Fruit fly (Drosophila melanogaster): Measurements from ENCODE around the gene dpr19.

Gene dpr19

DNA sequence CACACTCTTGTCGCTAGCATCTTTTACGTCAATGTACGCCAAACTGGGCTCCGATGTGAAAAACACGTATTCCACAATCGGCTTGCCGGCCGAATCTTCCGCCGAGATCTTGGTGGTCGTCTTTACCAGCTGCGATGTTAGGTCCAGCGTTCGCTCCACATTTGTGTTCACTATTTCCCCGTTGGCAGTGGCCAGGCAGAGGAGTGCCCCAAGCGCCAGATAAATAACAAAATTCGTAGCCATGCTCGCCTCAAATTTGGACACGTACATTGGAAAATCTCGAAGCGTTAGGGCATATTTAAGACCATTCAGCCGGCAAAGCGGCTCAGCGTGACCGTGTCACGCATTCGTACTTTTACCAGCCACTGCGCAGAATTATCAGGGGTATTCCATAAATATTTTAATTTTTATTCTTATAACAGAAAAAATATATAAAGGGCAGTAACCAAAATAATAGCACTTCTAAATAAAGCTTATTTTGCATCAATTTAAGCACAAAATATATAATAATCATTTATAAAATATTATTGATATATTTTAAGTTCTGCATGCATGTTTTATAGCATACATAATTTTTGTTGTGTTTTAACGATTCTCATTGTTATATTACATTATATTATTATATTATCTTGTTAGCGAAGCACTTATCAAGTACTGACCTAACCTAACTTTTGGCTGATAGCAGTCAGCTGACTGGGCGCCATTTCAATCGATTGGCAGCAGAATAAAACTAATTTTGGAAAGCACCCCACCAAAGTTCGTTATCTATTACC is at the start of gene dpr19, which contains the start of gene CG33303 (continued):
- peak; percentile 90 for TF ChIP-seq CG8924 (tag; optimal IDR thresholded peaks at IDR 0.05)
- no peak for TF ChIP-seq cas (GFP tag; IDR thresholded peaks at IDR 0.05)
- peak; percentile 89 for TF ChIP-seq trem (tag; optimal IDR thresholded peaks at IDR 0.05)
- TF ChIP-seq MESR4 (GFP tag; optimal IDR thresholded peaks at IDR 0.05), result peak; percentile 89
- TF ChIP-seq bbx (GFP tag; IDR thresholded peaks at IDR 0.05; ENCODE audit: partially characterized antibody), result 0 out of 2 replicates have a peak, but pooled peaks have one; percentile 19
- TF ChIP-seq CG12942 (GFP tag; optimal IDR thresholded peaks at IDR 0.05), result peak; percentile 38
- no peak for TF ChIP-seq ash1 (GFP tag; optimal IDR thresholded peaks at IDR 0.05)
- no peak for TF ChIP-seq Ets65A (GFP tag)
- TF ChIP-seq D (optimal IDR thresholded peaks at IDR 0.05), result no peak
- peak; percentile 49 for TF ChIP-seq D (GFP tag; optimal IDR thresholded peaks at IDR 0.05)
- peak; percentile 59 for TF ChIP-seq pzg (GFP tag; optimal IDR thresholded peaks at IDR 0.05)
- peak; percentile 79 for TF ChIP-seq salm (tag; optimal IDR thresholded peaks at IDR 0.05)
- TF ChIP-seq Doc3 (GFP tag; IDR thresholded peaks at IDR 0.05; ENCODE audit: partially characterized antibody), result no peak
- TF ChIP-seq H2.0 (GFP tag; IDR thresholded peaks at IDR 0.05), result peak; percentile 35; the same call in 1 of the 2 replicates
- no peak for TF ChIP-seq CHES-1-like (GFP tag; optimal IDR thresholded peaks at IDR 0.05)
- TF ChIP-seq CG13287 (GFP tag; IDR thresholded peaks at IDR 0.05; ENCODE audit: partially characterized antibody), result peak; percentile 35; the same call in 1 of the 2 replicates
- peak; percentile 49; the same call in 1 of the 2 replicates for TF ChIP-seq CG10321 (GFP tag; IDR thresholded peaks at IDR 0.05)
- TF ChIP-seq CG2875 (GFP tag; optimal IDR thresholded peaks at IDR 0.05), result peak; percentile 36
- TF ChIP-seq slou (GFP tag; optimal IDR thresholded peaks at IDR 0.05), result peak; percentile 20
- peak; percentile 95 for TF ChIP-seq bigmax (GFP tag; optimal IDR thresholded peaks at IDR 0.05)
- TF ChIP-seq CG17186 (GFP tag; optimal IDR thresholded peaks at IDR 0.05), result no peak
- TF ChIP-seq BtbVII (GFP tag; optimal IDR thresholded peaks at IDR 0.05), result peak; percentile 49
- TF ChIP-seq CG31365 (tag; optimal IDR thresholded peaks at IDR 0.05), result no peak
- no peak for TF ChIP-seq Dad (GFP tag; optimal IDR thresholded peaks at IDR 0.05)
- TF ChIP-seq Aef1 (GFP tag; IDR thresholded peaks at IDR 0.05), result no peak; the same call in 2 of the 3 replicates
- TF ChIP-seq CG13775 (GFP tag; optimal IDR thresholded peaks at IDR 0.05), result peak; percentile 71
- TF ChIP-seq CG6654 (GFP tag; optimal IDR thresholded peaks at IDR 0.05), result peak; percentile 16
- peak; percentile 68 for TF ChIP-seq B-H2 (GFP tag; optimal IDR thresholded peaks at IDR 0.05)
- no peak for TF ChIP-seq sna (GFP tag; IDR thresholded peaks at IDR 0.05; ENCODE audit: partially characterized antibody)
- TF ChIP-seq lola (GFP tag; optimal IDR thresholded peaks at IDR 0.05), result peak in 1 of 3 experiments; percentile 77
- peak; percentile 68 for TF ChIP-seq CG6683 (GFP tag; optimal IDR thresholded peaks at IDR 0.05)
- TF ChIP-seq CG11247 (GFP tag; IDR thresholded peaks at IDR 0.05), result 0 out of 2 replicates have a peak, but pooled peaks have one; percentile 29
- no peak for TF ChIP-seq CG12769 (tag; optimal IDR thresholded peaks at IDR 0.05)
- TF ChIP-seq sisA (GFP tag; IDR thresholded peaks at IDR 0.05), result 0 out of 2 replicates have a peak, but pooled peaks have one; percentile 27
- peak; percentile 46 for TF ChIP-seq CG10431 (GFP tag; optimal IDR thresholded peaks at IDR 0.05)
- peak; percentile 52; the same call in 1 of the 2 replicates for TF ChIP-seq lmd (GFP tag; IDR thresholded peaks at IDR 0.05)
- no peak for TF ChIP-seq CG2199 (GFP tag; IDR thresholded peaks at IDR 0.05)
- TF ChIP-seq dysf (GFP tag; IDR thresholded peaks at IDR 0.05), result peak; percentile 71; the same call in 1 of the 3 replicates
- peak; percentile 38 for TF ChIP-seq CG6254 (GFP tag; optimal IDR thresholded peaks at IDR 0.05)
- peak; percentile 83 for TF ChIP-seq D19A (tag; optimal IDR thresholded peaks at IDR 0.05)
- TF ChIP-seq Lhr (GFP tag; optimal IDR thresholded peaks at IDR 0.05), result peak; percentile 55
- TF ChIP-seq CG17829 (tag; optimal IDR thresholded peaks at IDR 0.05), result peak; percentile 90
- TF ChIP-seq CG17385 (GFP tag; optimal IDR thresholded peaks at IDR 0.05), result peak; percentile 74
- TF ChIP-seq CG18764 (GFP tag; optimal IDR thresholded peaks at IDR 0.05), result peak; percentile 51
- TF ChIP-seq kah (GFP tag; optimal IDR thresholded peaks at IDR 0.05), result peak; percentile 69
- no peak for TF ChIP-seq exex (tag; optimal IDR thresholded peaks at IDR 0.05)
- TF ChIP-seq gfzf (GFP tag; optimal IDR thresholded peaks at IDR 0.05), result peak; percentile 78
- peak; percentile 80 for TF ChIP-seq Meics (GFP tag; optimal IDR thresholded peaks at IDR 0.05)
